Worm (Caenorhabditis elegans): ENCODE results near the gene srh-201.

DNA sequence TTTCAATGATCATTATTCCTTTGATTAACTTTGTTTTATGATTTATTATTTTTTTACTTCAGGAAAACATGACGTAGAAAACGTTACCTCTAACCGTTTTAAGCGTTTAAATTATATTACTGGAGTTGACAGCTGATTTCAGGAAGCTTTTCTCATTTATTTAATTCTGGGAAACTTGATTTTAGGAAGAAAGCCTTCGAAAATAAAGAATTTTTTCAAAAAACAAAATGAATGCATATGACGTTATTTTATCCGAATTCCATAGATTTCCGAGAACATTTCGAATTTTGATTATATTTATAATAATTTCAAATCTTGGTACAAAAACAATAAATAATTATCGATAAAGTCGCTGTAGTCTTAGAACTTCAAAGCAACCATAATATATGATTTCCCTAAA, 35.6 kb upstream of the srh-201 start:
- TF ChIP-seq aly-1 (tag; optimal IDR thresholded peaks at IDR 0.05) (no peak), tra-4 (tag; optimal IDR thresholded peaks at IDR 0.05) (no peak), hnd-1 (tag; optimal IDR thresholded peaks at IDR 0.05) (no peak), scrt-1 (GFP tag; IDR thresholded peaks at IDR 0.05) (no peak), ceh-36 (tag; optimal IDR thresholded peaks at IDR 0.05) (no peak), ceh-13 (GFP tag; optimal IDR thresholded peaks at IDR 0.05) (no peak), B0310.2 (tag; optimal IDR thresholded peaks at IDR 0.05) (no peak), tbx-11 (GFP tag; IDR thresholded peaks at IDR 0.05) (no peak)
